Worm (Caenorhabditis elegans): ENCODE data around the gene oac-50.

oac-50 gene

ce11 chrV:9049271-9049670 is 24.1 kb downstream of the oac-50 start:
- TF ChIP-seq gmeb-2 (tag; optimal IDR thresholded peaks at IDR 0.05) (no peak), sdc-2 (tag; optimal IDR thresholded peaks at IDR 0.05) (no peak), mec-3 (tag; optimal IDR thresholded peaks at IDR 0.05; ENCODE audit: borderline replicate concordance) (no peak), ceh-22 (tag; optimal IDR thresholded peaks at IDR 0.05) (no peak), pat-9 (tag; optimal IDR thresholded peaks at IDR 0.05) (no peak), C38D4.7 (GFP tag; optimal IDR thresholded peaks at IDR 0.05) (no peak), ceh-24 (tag; optimal IDR thresholded peaks at IDR 0.05) (no peak), ttx-3 (tag; optimal IDR thresholded peaks at IDR 0.05) (no peak), pha-4 (tag; optimal IDR thresholded peaks at IDR 0.05) (no peak), odd-2 (tag; optimal IDR thresholded peaks at IDR 0.05) (no peak), ceh-14 (tag; optimal IDR thresholded peaks at IDR 0.05) (no peak), nhr-11 (tag; optimal IDR thresholded peaks at IDR 0.05) (no peak), elt-4 (tag; optimal IDR thresholded peaks at IDR 0.05) (no peak), che-1 (tag; optimal IDR thresholded peaks at IDR 0.05) (no peak), ref-2 (tag; optimal IDR thresholded peaks at IDR 0.05) (no peak), ceh-9 (tag; optimal IDR thresholded peaks at IDR 0.05) (no peak), ceh-6 (GFP tag; optimal IDR thresholded peaks at IDR 0.05) (no peak), hlh-8 (tag; optimal IDR thresholded peaks at IDR 0.05) (no peak), K09A11.1 (tag; optimal IDR thresholded peaks at IDR 0.05; ENCODE audit: insufficient read depth) (no peak)

ce11 chrV:9047555-9048049 is 25.7 kb downstream of the oac-50 start, which contains the start of gene C25E10.17:
Gene C25E10.17, minus strand, starts transcription at chrV:9047605.
- TF ChIP-seq tbx-7 (tag; optimal IDR thresholded peaks at IDR 0.05) (no peak), ceh-18 (tag; optimal IDR thresholded peaks at IDR 0.05) (no peak), ceh-2 (tag; optimal IDR thresholded peaks at IDR 0.05) (no peak), madf-2 (tag; optimal IDR thresholded peaks at IDR 0.05) (no peak), pha-4 (tag; optimal IDR thresholded peaks at IDR 0.05) (no peak), ttx-3 (tag; optimal IDR thresholded peaks at IDR 0.05) (no peak), nhr-232 (tag; optimal IDR thresholded peaks at IDR 0.05) (no peak), hlh-8 (tag; optimal IDR thresholded peaks at IDR 0.05) (no peak), pax-1 (tag; optimal IDR thresholded peaks at IDR 0.05) (no peak), pros-1 (tag; optimal IDR thresholded peaks at IDR 0.05) (no peak)

ce11 chrV:9044871-9045270 is 28.5 kb downstream of the oac-50 start, which contains the start of gene nhr-30:
Gene nhr-30, plus strand, starts transcription at chrV:9045171.
- TF ChIP-seq pax-1 (tag; optimal IDR thresholded peaks at IDR 0.05) (no peak), tbx-2 (tag; optimal IDR thresholded peaks at IDR 0.05) (no peak)

- TF ChIP-seq eyg-1 (tag; optimal IDR thresholded peaks at IDR 0.05) (no peak), mec-3 (tag; optimal IDR thresholded peaks at IDR 0.05; ENCODE audit: borderline replicate concordance) (no peak), ceh-2 (tag; optimal IDR thresholded peaks at IDR 0.05) (no peak), sox-2 (GFP tag; IDR thresholded peaks at IDR 0.05) (no peak)
These were observed 32.3 kb downstream of the oac-50 start, which contains the start of gene cyp-33B1 for ce11 chrV:9041030-9041429. Gene cyp-33B1, plus strand, starts transcription at chrV:9041330.

- TF ChIP-seq T23F11.4 (GFP tag; optimal IDR thresholded peaks at IDR 0.05) = no peak
- no peak for TF ChIP-seq dve-1 (tag; optimal IDR thresholded peaks at IDR 0.05)
- no peak for TF ChIP-seq C38D4.7 (GFP tag; optimal IDR thresholded peaks at IDR 0.05)
- TF ChIP-seq npax-4 (tag; optimal IDR thresholded peaks at IDR 0.05) = no peak
- no peak for TF ChIP-seq ztf-16 (tag; optimal IDR thresholded peaks at IDR 0.05)
- TF ChIP-seq madf-2 (tag; optimal IDR thresholded peaks at IDR 0.05) = no peak
- no peak for TF ChIP-seq che-1 (tag; optimal IDR thresholded peaks at IDR 0.05)
- no peak for TF ChIP-seq mec-3 (tag; optimal IDR thresholded peaks at IDR 0.05; ENCODE audit: borderline replicate concordance)
- TF ChIP-seq nhr-11 (tag; optimal IDR thresholded peaks at IDR 0.05) = no peak
- no peak for TF ChIP-seq pqm-1 (tag; optimal IDR thresholded peaks at IDR 0.05)
- no peak for TF ChIP-seq nhr-232 (tag; optimal IDR thresholded peaks at IDR 0.05)
- TF ChIP-seq K02D7.2 (tag; optimal IDR thresholded peaks at IDR 0.05) = no peak
- no peak for TF ChIP-seq ceh-9 (tag; optimal IDR thresholded peaks at IDR 0.05)
- no peak for TF ChIP-seq syd-9 (tag; optimal IDR thresholded peaks at IDR 0.05)
- TF ChIP-seq pros-1 (tag; optimal IDR thresholded peaks at IDR 0.05) = no peak
- no peak for TF ChIP-seq ref-2 (tag; optimal IDR thresholded peaks at IDR 0.05)
- TF ChIP-seq elt-2 (tag; optimal IDR thresholded peaks at IDR 0.05) = no peak
- no peak for TF ChIP-seq ceh-30 (tag; optimal IDR thresholded peaks at IDR 0.05)
- TF ChIP-seq ceh-2 (tag; optimal IDR thresholded peaks at IDR 0.05) = no peak
These were observed 37.7 kb downstream of the oac-50 start, which contains the start of gene srsx-34 for ce11 chrV:9035685-9036084. Gene srsx-34, plus strand, starts transcription at chrV:9035985.
